Worm (Caenorhabditis elegans) whole organism, young adult: ENCODE measurements around the gene F01D5.3.
A peak's percentile ranks its signal among the peaks of the same experiment; 100 is the strongest.

Experiments
- C17E4.6 ChIP-seq: fragments of 200-800 bp; sonication (Bioruptor generic); IDR thresholded peaks from 2 replicates; pipeline ENCODE4 v1.3.6; 2022; ENCODE audit warnings: missing genetic modification reagents, missing genetic modification characterization, missing compliant biosample characterization
- D2030.7 ChIP-seq: fragments of 200-800 bp; sonication (Bioruptor generic); IDR thresholded peaks from 2 replicates; pipeline ENCODE4 v1.3.6; 2022; ENCODE audit warnings: missing genetic modification reagents, missing genetic modification characterization, missing compliant biosample characterization
- F22D6.2 ChIP-seq: sonication (generic microtip); optimal IDR thresholded peaks from 2 replicates; lab custom pipeline; 2016; ENCODE audit warnings: mild to moderate bottlenecking, missing genetic modification characterization, missing compliant biosample characterization
- F23B12.7 ChIP-seq: sonication (generic microtip); optimal IDR thresholded peaks from 2 replicates; lab custom pipeline; 2017; ENCODE audit warnings: missing genetic modification characterization, mild to moderate bottlenecking, missing compliant biosample characterization, antibody characterized with exemption, moderate library complexity; ENCODE audit not compliant: insufficient read depth
- F37B4.10 ChIP-seq: fragments of 200-800 bp; sonication (Bioruptor generic); IDR thresholded peaks from 2 replicates; pipeline ENCODE4 v1.3.6; 2022; ENCODE audit warnings: missing genetic modification characterization, missing compliant biosample characterization
- K11D2.4 ChIP-seq: fragments of 200-800 bp; sonication (Bioruptor generic); IDR thresholded peaks from 2 replicates; pipeline ENCODE4 v1.3.6; 2022; ENCODE audit warnings: missing genetic modification reagents, missing genetic modification characterization, missing compliant biosample characterization
- Y53G8AR.9 ChIP-seq: fragments of 200-800 bp; sonication (Bioruptor generic); conservative IDR thresholded peaks from 2 replicates; pipeline ENCODE4 v1.3.6; 2022; ENCODE audit warnings: missing genetic modification reagents, missing genetic modification characterization, missing compliant biosample characterization
- Y56A3A.18 ChIP-seq: fragments of 200-800 bp; sonication (Bioruptor generic); IDR thresholded peaks from 2 replicates; pipeline ENCODE4 v1.3.6; 2022; ENCODE audit warnings: missing genetic modification reagents, missing genetic modification characterization, missing compliant biosample characterization
- Y67H2A.10 ChIP-seq: fragments of 200-800 bp; sonication (Bioruptor generic); conservative IDR thresholded peaks from 2 replicates; pipeline ENCODE4 v1.3.6; 2022; ENCODE audit warnings: missing genetic modification reagents, missing genetic modification characterization, missing compliant biosample characterization
- Y79H2A.3 ChIP-seq: fragments of 200-800 bp; sonication (Bioruptor generic); conservative IDR thresholded peaks from 2 replicates; pipeline ENCODE4 v1.3.6; 2022; ENCODE audit warnings: missing genetic modification reagents, missing genetic modification characterization, missing compliant biosample characterization
- ZK185.1 ChIP-seq: sonication (generic microtip); optimal IDR thresholded peaks from 2 replicates; lab custom pipeline; 2016; ENCODE audit warnings: mild to moderate bottlenecking, missing genetic modification characterization, missing compliant biosample characterization; ENCODE audit not compliant: poor library complexity, severe bottlenecking
- akir-1 ChIP-seq: fragments of 200-800 bp; sonication (Bioruptor generic); optimal IDR thresholded peaks from 2 replicates; lab custom pipeline; 2018; ENCODE audit warnings: mild to moderate bottlenecking, missing genetic modification characterization, moderate library complexity, missing compliant biosample characterization
- aptf-2 ChIP-seq: fragments of 200-800 bp; sonication (Bioruptor generic); conservative IDR thresholded peaks from 2 replicates; pipeline ENCODE4 v1.3.6; 2022; ENCODE audit warnings: missing genetic modification reagents, missing genetic modification characterization, missing compliant biosample characterization
- athp-1 ChIP-seq: sonication (generic microtip); optimal IDR thresholded peaks from 2 replicates; lab custom pipeline; 2017; ENCODE audit warnings: mild to moderate bottlenecking, missing genetic modification characterization, missing compliant biosample characterization
- attf-3 ChIP-seq: fragments of 200-800 bp; sonication (Bioruptor generic); conservative IDR thresholded peaks from 2 replicates; pipeline ENCODE4 v1.3.6; 2022; ENCODE audit warnings: missing genetic modification reagents, missing genetic modification characterization, missing compliant biosample characterization
- attf-6 ChIP-seq: fragments of 200-800 bp; sonication (Bioruptor generic); IDR thresholded peaks from 2 replicates; pipeline ENCODE4 v1.3.6; 2022; ENCODE audit warnings: missing genetic modification reagents, missing genetic modification characterization, missing compliant biosample characterization
- ccch-3 ChIP-seq: fragments of 200-800 bp; sonication (Bioruptor generic); optimal IDR thresholded peaks from 2 replicates; lab custom pipeline; 2018; ENCODE audit warnings: mild to moderate bottlenecking, missing genetic modification characterization, missing compliant biosample characterization
- cebp-1 ChIP-seq, 2 experiments: fragments of 200-800 bp in 1 of 2; sonication (Bioruptor generic) in 1 of 2; sonication (generic microtip) in 1 of 2; IDR thresholded peaks in 1 of 2; optimal IDR thresholded peaks in 1 of 2; 2 replicates each; pipeline versions ENCODE4 v1.3.6 to Lab custom; 2017 to 2022; ENCODE audit warnings: missing compliant biosample characterization in 2 of 2, missing genetic modification characterization in 2 of 2, mild to moderate bottlenecking in 1 of 2, missing genetic modification reagents in 1 of 2, moderate library complexity in 1 of 2
- ceh-91 ChIP-seq: fragments of 200-800 bp; sonication (Bioruptor generic); IDR thresholded peaks from 2 replicates; pipeline ENCODE4 v1.3.6; 2022; ENCODE audit warnings: missing genetic modification reagents, missing genetic modification characterization, missing compliant biosample characterization
- dox-1 ChIP-seq: fragments of 200-800 bp; sonication (Bioruptor generic); IDR thresholded peaks from 2 replicates; pipeline ENCODE4 v1.3.6; 2022; ENCODE audit warnings: missing genetic modification reagents, missing genetic modification characterization, missing compliant biosample characterization
- egl-18 ChIP-seq: fragments of 200-800 bp; sonication (Bioruptor generic); IDR thresholded peaks from 2 replicates; pipeline ENCODE4 v1.3.6; 2022; ENCODE audit warnings: missing genetic modification reagents, missing genetic modification characterization, missing compliant biosample characterization
- fkh-3 ChIP-seq: sonication (generic microtip); optimal IDR thresholded peaks from 2 replicates; lab custom pipeline; 2016; ENCODE audit warnings: mild to moderate bottlenecking, missing genetic modification characterization, missing compliant biosample characterization
- hlh-12 ChIP-seq: sonication (generic microtip); optimal IDR thresholded peaks from 2 replicates; lab custom pipeline; 2016; ENCODE audit warnings: missing genetic modification characterization, missing compliant biosample characterization
- hlh-26 ChIP-seq: fragments of 200-800 bp; sonication (Bioruptor generic); conservative IDR thresholded peaks from 2 replicates; pipeline ENCODE4 v1.3.6; 2022; ENCODE audit warnings: missing genetic modification reagents, missing genetic modification characterization, missing compliant biosample characterization
- hmg-20 ChIP-seq: fragments of 200-800 bp; sonication (Bioruptor generic); IDR thresholded peaks from 2 replicates; pipeline ENCODE4 v1.3.6; 2022; ENCODE audit warnings: missing genetic modification reagents, missing genetic modification characterization, missing compliant biosample characterization
- hrde-1 ChIP-seq: sonication (generic microtip); optimal IDR thresholded peaks from 2 replicates; lab custom pipeline; 2016; ENCODE audit warnings: missing genetic modification characterization, mild to moderate bottlenecking, missing compliant biosample characterization, moderate library complexity, missing genotype, missing genetic modification reagents, borderline replicate concordance
- let-607 ChIP-seq, 2 experiments: fragments of 200-800 bp in 1 of 2; sonication (Bioruptor generic) in 1 of 2; sonication (generic microtip) in 1 of 2; optimal IDR thresholded peaks; 2 replicates each; lab custom pipeline; 2016 to 2018; ENCODE audit warnings: mild to moderate bottlenecking in 2 of 2, missing compliant biosample characterization in 2 of 2, missing genetic modification characterization in 2 of 2, moderate library complexity in 2 of 2, missing genotype in 1 of 2
- lin-40 ChIP-seq: sonication (generic microtip); optimal IDR thresholded peaks from 2 replicates; lab custom pipeline; 2016; ENCODE audit warnings: missing genetic modification characterization, mild to moderate bottlenecking, missing compliant biosample characterization, missing genotype, missing genetic modification reagents
- lir-1 ChIP-seq: fragments of 200-800 bp; sonication (Bioruptor generic); conservative IDR thresholded peaks from 2 replicates; pipeline ENCODE4 v1.3.6; 2022; ENCODE audit warnings: missing genetic modification reagents, missing genetic modification characterization, missing compliant biosample characterization
- madf-10 ChIP-seq: sonication (generic microtip); optimal IDR thresholded peaks from 2 replicates; lab custom pipeline; 2016; ENCODE audit warnings: mild to moderate bottlenecking, missing genetic modification characterization, missing compliant biosample characterization
- mcd-1 ChIP-seq: fragments of 200-800 bp; sonication (Bioruptor generic); IDR thresholded peaks from 2 replicates; pipeline ENCODE4 v1.3.6; 2022; ENCODE audit warnings: missing genetic modification reagents, missing genetic modification characterization, missing compliant biosample characterization
- mes-4 ChIP-seq: sonication (generic microtip); optimal IDR thresholded peaks from 2 replicates; lab custom pipeline; 2016; ENCODE audit warnings: missing genotype, missing genetic modification characterization, missing compliant biosample characterization
- pha-4 ChIP-seq: fragments of 150-350 bp; sonication (generic microtip); optimal IDR thresholded peaks from 2 replicates; lab custom pipeline; 2014; ENCODE audit warnings: missing biosample characterization, missing genetic modification reagents, missing genetic modification characterization
- rcor-1 ChIP-seq: fragments of 200-800 bp; sonication (Bioruptor generic); IDR thresholded peaks from 2 replicates; pipeline ENCODE4 v1.3.6; 2022; ENCODE audit warnings: missing genetic modification reagents, missing genetic modification characterization, missing compliant biosample characterization
- tbx-9 ChIP-seq: sonication (generic microtip); optimal IDR thresholded peaks from 2 replicates; lab custom pipeline; 2016; ENCODE audit warnings: borderline replicate concordance, missing genetic modification characterization, inconsistent platforms, missing compliant biosample characterization
- tlf-1 ChIP-seq: fragments of 200-800 bp; sonication (Bioruptor generic); optimal IDR thresholded peaks from 2 replicates; lab custom pipeline; 2018; ENCODE audit warnings: mild to moderate bottlenecking, missing genetic modification characterization, missing compliant biosample characterization
- unc-62 ChIP-seq: fragments of 150-350 bp; optimal IDR thresholded peaks from 2 replicates; lab custom pipeline; 2014; ENCODE audit warnings: missing biosample characterization, missing genetic modification reagents, missing genetic modification characterization
- zfh-2 ChIP-seq: fragments of 200-800 bp; sonication (Bioruptor generic); conservative IDR thresholded peaks from 2 replicates; pipeline ENCODE4 v1.3.6; 2022; ENCODE audit warnings: missing genetic modification reagents, missing genetic modification characterization, missing compliant biosample characterization
- ztf-18 ChIP-seq: sonication (generic microtip); optimal IDR thresholded peaks from 2 replicates; lab custom pipeline; 2016; ENCODE audit warnings: missing genotype, mild to moderate bottlenecking, missing genetic modification characterization, missing compliant biosample characterization
- ztf-26 ChIP-seq: sonication (generic microtip); optimal IDR thresholded peaks from 2 replicates; lab custom pipeline; 2017; ENCODE audit warnings: missing genetic modification characterization, missing compliant biosample characterization
- ztf-6 ChIP-seq: fragments of 200-800 bp; sonication (Bioruptor generic); IDR thresholded peaks from 2 replicates; pipeline ENCODE4 v1.3.6; 2022; ENCODE audit warnings: missing genetic modification reagents, missing genetic modification characterization, missing compliant biosample characterization

Gene F01D5.3

DNA sequence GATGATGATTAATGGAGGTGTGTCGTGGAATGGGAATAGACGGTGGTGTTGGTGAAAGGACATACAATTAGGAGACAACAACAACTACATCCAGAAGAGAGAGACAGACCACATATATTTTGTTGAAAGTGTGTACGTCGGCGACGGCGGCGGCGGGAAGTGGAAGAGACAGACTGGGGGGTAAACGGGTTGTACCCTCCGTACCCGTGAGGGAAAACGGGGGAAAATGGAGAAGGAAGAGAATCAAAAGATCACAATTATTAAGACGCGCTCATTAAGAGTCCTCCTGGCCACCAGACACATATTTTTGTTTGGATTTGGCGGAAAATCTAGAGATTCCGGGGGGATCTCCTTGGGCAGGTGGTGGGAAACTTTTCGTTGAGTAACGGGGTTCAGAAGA lies 46.5 kb upstream of the F01D5.3 start:
- TF ChIP-seq zfh-2 (GFP tag; lab: Robert Waterston, UW) (0 out of 2 replicates have a peak, but pooled peaks have one; percentile 40), ztf-26 (no peak)

DNA sequence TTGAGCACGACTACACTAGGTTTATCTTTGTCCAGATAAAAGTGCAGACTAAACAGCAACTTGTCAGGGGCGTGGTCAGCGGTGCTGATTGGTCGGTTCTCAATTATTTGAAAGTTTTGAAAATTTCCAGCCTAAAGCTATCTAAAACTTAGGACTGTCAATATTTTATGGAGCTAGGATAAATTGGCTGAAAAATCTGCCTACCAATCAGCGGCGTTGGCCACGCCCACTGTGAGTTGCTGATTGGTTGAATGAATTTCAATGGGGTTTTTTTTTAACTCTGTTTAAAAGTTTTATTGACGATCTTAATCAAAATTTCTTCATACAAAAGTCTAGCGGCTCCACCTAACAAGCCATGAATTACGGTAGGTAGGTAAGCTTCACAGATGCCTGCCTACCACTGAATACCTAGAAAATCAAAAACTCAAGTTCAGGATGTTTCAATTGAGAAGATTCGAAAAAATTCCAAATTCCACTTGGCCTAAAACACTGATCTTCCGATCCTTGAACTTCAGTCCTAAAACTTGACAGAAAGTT lies 46.1 kb upstream of the F01D5.3 start:
- TF ChIP-seq F23B12.7 (tag; lab: Kevin White, UChicago) = no peak
- no peak for TF ChIP-seq F37B4.10 (GFP tag; lab: Robert Waterston, UW)
- TF ChIP-seq Y53G8AR.9 (GFP tag; lab: Robert Waterston, UW) = no peak
- TF ChIP-seq akir-1 = no peak

DNA sequence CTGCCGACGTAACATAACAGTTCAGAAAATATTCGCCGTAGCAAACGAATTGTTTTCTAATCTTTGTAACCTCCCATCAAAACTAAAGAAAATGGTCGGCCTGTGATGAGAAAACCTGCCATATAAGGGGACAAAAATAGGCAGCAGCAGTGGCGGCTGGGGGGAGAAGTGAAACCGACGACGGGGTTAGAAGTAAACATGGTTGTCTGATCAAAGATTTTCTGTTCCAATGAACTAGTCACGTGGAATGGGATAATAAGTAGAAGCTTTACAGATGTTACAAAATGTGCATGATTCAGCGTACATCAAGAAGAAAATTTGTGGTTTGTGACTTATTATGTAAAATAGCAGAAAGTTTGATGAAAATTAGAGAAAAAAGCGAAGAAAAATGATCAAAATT lies 45.3 kb upstream of the F01D5.3 start:
- TF ChIP-seq Y79H2A.3 (GFP tag; lab: Robert Waterston, UW) (no peak), tbx-9 (tag; lab: Kevin White, UChicago) (no peak), athp-1 (tag; lab: Kevin White, UChicago) (no peak), aptf-2 (no peak), hrde-1 (no peak), F22D6.2 (tag; lab: Kevin White, UChicago) (no peak), attf-6 (GFP tag; lab: Robert Waterston, UW) (no peak)

DNA sequence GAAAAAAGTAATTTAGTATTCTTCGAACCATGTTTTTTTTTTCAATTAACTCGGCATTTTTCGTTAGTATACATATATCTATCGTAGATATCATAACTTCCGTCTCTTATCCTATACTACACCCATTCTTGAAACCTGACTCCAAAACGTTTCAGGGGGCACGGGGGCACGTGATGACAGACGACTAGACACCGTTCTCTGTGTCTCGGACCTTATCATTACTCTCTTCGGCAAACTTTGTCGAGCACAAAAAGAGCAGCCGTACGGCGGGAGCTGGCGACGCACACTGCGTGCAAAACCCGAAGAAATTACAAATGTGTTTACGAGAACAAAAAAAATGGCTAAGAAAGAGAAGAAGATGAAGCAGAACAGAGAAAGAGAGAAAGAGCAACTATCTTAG lies 44.3 kb upstream of the F01D5.3 start:
- TF ChIP-seq fkh-3 (tag; lab: Kevin White, UChicago) (no peak), egl-18 (GFP tag; lab: Robert Waterston, UW) (no peak), F22D6.2 (tag; lab: Kevin White, UChicago) (no peak), rcor-1 (GFP tag; lab: Robert Waterston, UW) (no peak), cebp-1 (GFP tag; IDR thresholded peaks at IDR 0.05; lab: Robert Waterston, UW) (no peak), cebp-1 (tag; optimal IDR thresholded peaks at IDR 0.05; lab: Kevin White, UChicago) (peak; percentile 72), ceh-91 (GFP tag; lab: Robert Waterston, UW) (no peak), F37B4.10 (GFP tag; lab: Robert Waterston, UW) (no peak), hlh-26 (GFP tag; lab: Robert Waterston, UW) (no peak), ZK185.1 (tag; lab: Kevin White, UChicago) (no peak), unc-62 (GFP tag; lab: Kevin White, UChicago) (no peak), K11D2.4 (peak; percentile 50; the same call in 1 of the 2 replicates), pha-4 (tag; lab: Kevin White, UChicago) (no peak), ccch-3 (GFP tag; lab: Kevin White, UChicago) (no peak), lin-40 (tag; lab: Kevin White, UChicago) (peak; percentile 58), D2030.7 (GFP tag; lab: Robert Waterston, UW) (no peak), hlh-12 (tag; lab: Kevin White, UChicago) (no peak), madf-10 (peak; percentile 53), ztf-6 (no peak), tbx-9 (tag; lab: Kevin White, UChicago) (no peak), C17E4.6 (no peak), attf-3 (no peak), dox-1 (GFP tag; lab: Robert Waterston, UW) (peak; percentile 54; the same call in 1 of the 2 replicates), zfh-2 (GFP tag; lab: Robert Waterston, UW) (peak; percentile 59; the same call in 1 of the 2 replicates), mes-4 (tag; lab: Kevin White, UChicago) (no peak), athp-1 (tag; lab: Kevin White, UChicago) (no peak), hmg-20 (GFP tag; lab: Robert Waterston, UW) (no peak), ztf-18 (tag; lab: Kevin White, UChicago) (peak; percentile 12), Y56A3A.18 (no peak), attf-6 (GFP tag; lab: Robert Waterston, UW) (no peak), Y67H2A.10 (GFP tag; lab: Robert Waterston, UW) (no peak), lir-1 (no peak), mcd-1 (GFP tag; lab: Robert Waterston, UW) (peak; percentile 35; the same call in 1 of the 2 replicates), tlf-1 (GFP tag; lab: Kevin White, UChicago) (no peak), let-607 (tag; optimal IDR thresholded peaks at IDR 0.05; lab: Kevin White, UChicago) (peak in 1 of 2 experiments; percentile 62)
